Worm (Caenorhabditis elegans) whole organism, early embryonic: ENCODE data around the gene unc-60.

Source experiments
- B0310.2 ChIP-seq: sonication (generic microtip); optimal IDR thresholded peaks from 2 replicates; lab custom pipeline; 2016; ENCODE audit warnings: mild to moderate bottlenecking, missing genetic modification characterization, missing compliant biosample characterization
- F13C5.2 ChIP-seq: sonication (generic microtip); optimal IDR thresholded peaks from 2 replicates; lab custom pipeline; 2017; ENCODE audit warnings: mild to moderate bottlenecking, missing genetic modification characterization, inconsistent platforms, missing compliant biosample characterization
- ama-1 ChIP-seq: fragments of 150-350 bp; optimal IDR thresholded peaks from 2 replicates; lab custom pipeline; 2014
- ceh-13 ChIP-seq: fragments of 200-800 bp; sonication (Bioruptor generic); optimal IDR thresholded peaks from 2 replicates; lab custom pipeline; 2018; ENCODE audit warnings: mild to moderate bottlenecking, missing genetic modification characterization, missing compliant biosample characterization
- ceh-36 ChIP-seq: sonication (generic microtip); optimal IDR thresholded peaks from 2 replicates; lab custom pipeline; 2016; ENCODE audit warnings: missing genetic modification characterization, inconsistent platforms, missing compliant biosample characterization
- flt-1 ChIP-seq: fragments of 200-800 bp; sonication (Bioruptor generic); IDR thresholded peaks from 2 replicates; pipeline ENCODE4 v1.3.6; 2022; ENCODE audit warnings: missing genetic modification characterization, missing compliant biosample characterization
- hmbx-1 ChIP-seq: sonication (generic microtip); optimal IDR thresholded peaks from 2 replicates; lab custom pipeline; 2016; ENCODE audit warnings: mild to moderate bottlenecking, missing genetic modification characterization, missing compliant biosample characterization
- hnd-1 ChIP-seq: sonication (generic microtip); optimal IDR thresholded peaks from 2 replicates; lab custom pipeline; 2016; ENCODE audit warnings: missing genetic modification characterization, missing compliant biosample characterization
- scrt-1 ChIP-seq: fragments of 200-800 bp; sonication (Bioruptor generic); IDR thresholded peaks from 2 replicates; pipeline ENCODE4 v1.3.6; 2022; ENCODE audit warnings: missing genetic modification characterization, missing compliant biosample characterization
- sea-1 ChIP-seq: fragments of 200-800 bp; sonication (Bioruptor generic); conservative IDR thresholded peaks from 2 replicates; pipeline ENCODE4 v1.3.6; 2022; ENCODE audit warnings: missing genetic modification characterization, missing compliant biosample characterization
- tbx-37 ChIP-seq: fragments of 200-800 bp; sonication (Bioruptor generic); conservative IDR thresholded peaks from 2 replicates; pipeline ENCODE4 v1.3.6; 2022; ENCODE audit warnings: missing genetic modification reagents, missing genetic modification characterization, missing compliant biosample characterization
- tra-4 ChIP-seq: sonication (generic microtip); optimal IDR thresholded peaks from 2 replicates; lab custom pipeline; 2017; ENCODE audit warnings: missing genetic modification characterization, missing compliant biosample characterization

DNA sequence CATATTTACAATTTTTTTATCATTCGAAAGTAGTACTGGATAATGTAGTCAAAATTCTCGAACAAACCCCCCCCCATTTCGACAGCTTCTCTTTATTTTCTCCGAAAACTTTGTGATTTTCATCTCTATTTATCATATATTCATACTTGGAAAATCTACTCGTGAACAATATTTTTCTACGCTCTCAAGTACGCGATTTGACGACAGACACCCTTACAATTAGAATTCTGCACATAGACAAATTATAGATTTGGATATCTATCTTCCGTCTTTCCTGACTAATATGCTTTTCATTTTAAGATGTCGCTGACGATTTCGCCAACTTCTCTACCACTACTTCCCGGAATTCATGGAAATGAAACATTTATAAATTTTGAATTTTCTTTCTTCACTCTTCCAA is 31.1 kb downstream of the unc-60 start, which contains the start of gene sru-28:
- TF ChIP-seq ceh-36 (tag; lab: Kevin White, UChicago) (no peak), ceh-13 (GFP tag; lab: Kevin White, UChicago) (no peak), B0310.2 (tag; lab: Kevin White, UChicago) (no peak), scrt-1 (GFP tag; lab: Robert Waterston, UW) (no peak), tra-4 (tag; lab: Kevin White, UChicago) (no peak), ama-1 (lab: Kevin White, UChicago) (no peak), hmbx-1 (no peak), hnd-1 (tag; lab: Kevin White, UChicago) (no peak), F13C5.2 (tag; lab: Kevin White, UChicago) (no peak), sea-1 (GFP tag; lab: Robert Waterston, UW) (no peak), flt-1 (GFP tag; lab: Robert Waterston, UW) (no peak), tbx-37 (GFP tag; lab: Robert Waterston, UW) (no peak)
